Fruit fly (Drosophila melanogaster) whole organism, pupa: ENCODE results near the gene Muc18B.

ENCODE experiments used
- CG10348 ChIP-seq: fragments of 200-800 bp; sonication (Bioruptor generic); IDR thresholded peaks from 2 replicates; pipeline ENCODE4 v1.3.6; 2022; ENCODE audit warnings: missing biosample characterization, missing genetic modification characterization
- CG12605 ChIP-seq: fragments of 200-800 bp; sonication (Bioruptor generic); IDR thresholded peaks from 2 replicates; pipeline ENCODE4 v1.3.6; 2022; ENCODE audit warnings: missing biosample characterization, missing genetic modification characterization
- CG13204 ChIP-seq: fragments of 200-800 bp; sonication (Bioruptor generic); optimal IDR thresholded peaks from 2 replicates; lab custom pipeline; 2018; ENCODE audit warnings: missing biosample characterization, mild to moderate bottlenecking, missing genetic modification characterization, moderate library complexity
- CG14655 ChIP-seq: fragments of 200-800 bp; sonication (Bioruptor generic); optimal IDR thresholded peaks from 3 replicates; lab custom pipeline; 2017; ENCODE audit warnings: mild to moderate bottlenecking, missing biosample characterization, missing genetic modification reagents, missing genetic modification characterization
- CG15710 ChIP-seq: fragments of 200-800 bp; sonication (Bioruptor generic); optimal IDR thresholded peaks from 2 replicates; lab custom pipeline; 2018; ENCODE audit warnings: missing biosample characterization, mild to moderate bottlenecking, missing genetic modification characterization, moderate library complexity
- CG17806 ChIP-seq: fragments of 200-800 bp; sonication (Bioruptor generic); optimal IDR thresholded peaks from 2 replicates; lab custom pipeline; 2018; ENCODE audit warnings: missing biosample characterization, mild to moderate bottlenecking, missing genetic modification characterization, moderate library complexity
- CG32121 ChIP-seq: fragments of 200-800 bp; sonication (Bioruptor generic); IDR thresholded peaks from 2 replicates; pipeline ENCODE4 v1.3.6; 2022; ENCODE audit warnings: missing biosample characterization, missing genetic modification characterization
- CG34367 ChIP-seq: fragments of 200-800 bp; sonication (Bioruptor generic); optimal IDR thresholded peaks from 2 replicates; lab custom pipeline; 2018; ENCODE audit warnings: missing biosample characterization, mild to moderate bottlenecking, missing genetic modification characterization
- CG4496 ChIP-seq: fragments of 200-800 bp; sonication (Bioruptor generic); IDR thresholded peaks from 3 replicates; pipeline ENCODE4 v1.3.6; 2022; ENCODE audit warnings: missing biosample characterization, missing genetic modification characterization
- CG8159 ChIP-seq: fragments of 200-800 bp; sonication (Bioruptor generic); optimal IDR thresholded peaks from 3 replicates; lab custom pipeline; 2018; ENCODE audit warnings: missing biosample characterization, mild to moderate bottlenecking, missing genetic modification characterization, moderate library complexity
- CG8301 ChIP-seq: fragments of 200-800 bp; sonication (Bioruptor generic); optimal IDR thresholded peaks from 2 replicates; lab custom pipeline; 2018; ENCODE audit warnings: missing biosample characterization, mild to moderate bottlenecking, missing genetic modification characterization
- CG9948 ChIP-seq: fragments of 200-800 bp; sonication (Bioruptor generic); optimal IDR thresholded peaks from 2 replicates; lab custom pipeline; 2018; ENCODE audit warnings: missing biosample characterization, mild to moderate bottlenecking, missing genetic modification characterization, moderate library complexity
- D1 ChIP-seq: fragments of 200-800 bp; sonication (Bioruptor generic); optimal IDR thresholded peaks from 2 replicates; lab custom pipeline; 2018; ENCODE audit warnings: missing biosample characterization, mild to moderate bottlenecking, missing genetic modification characterization, moderate library complexity
- EcR ChIP-seq: fragments of 200-800 bp; sonication (Bioruptor generic); optimal IDR thresholded peaks from 3 replicates; lab custom pipeline; 2019; ENCODE audit warnings: missing biosample characterization, missing genetic modification characterization, mild to moderate bottlenecking, moderate library complexity, missing genetic modification reagents
- Ets98B ChIP-seq: fragments of 200-800 bp; sonication (Bioruptor generic); IDR thresholded peaks from 2 replicates; pipeline ENCODE4 v1.3.6; 2022; ENCODE audit warnings: missing biosample characterization, missing genetic modification characterization
- Pif1A ChIP-seq: fragments of 200-800 bp; sonication (Bioruptor generic); optimal IDR thresholded peaks from 3 replicates; lab custom pipeline; 2016; ENCODE audit warnings: missing biosample characterization, missing genetic modification characterization
- Pif1B ChIP-seq: fragments of 200-800 bp; sonication (Bioruptor generic); optimal IDR thresholded peaks from 3 replicates; lab custom pipeline; 2016; ENCODE audit warnings: missing biosample characterization, missing genetic modification characterization
- Snoo ChIP-seq: fragments of 200-800 bp; sonication (Bioruptor generic); optimal IDR thresholded peaks from 3 replicates; lab custom pipeline; 2017; ENCODE audit warnings: missing biosample characterization, mild to moderate bottlenecking, missing genetic modification characterization, inconsistent platforms
- fd96Ca ChIP-seq: fragments of 200-800 bp; sonication (Bioruptor generic); IDR thresholded peaks from 3 replicates; pipeline ENCODE4 v1.3.6; 2022; ENCODE audit warnings: missing biosample characterization, missing genetic modification characterization
- gl ChIP-seq: fragments of 200-800 bp; sonication (Bioruptor generic); optimal IDR thresholded peaks from 2 replicates; lab custom pipeline; 2018; ENCODE audit warnings: missing biosample characterization, mild to moderate bottlenecking, missing genetic modification characterization
- rn ChIP-seq: fragments of 200-800 bp; sonication (Bioruptor generic); IDR thresholded peaks from 2 replicates; pipeline ENCODE4 v1.3.6; 2022; ENCODE audit warnings: missing biosample characterization, missing genetic modification characterization

Gene Muc18B

dm6 chrX:19171926-19172325 lies 43.4 kb upstream of the Muc18B start:
- TF ChIP-seq D1 (tag; lab: Kevin White, UChicago), result no peak
- TF ChIP-seq EcR (GFP tag; lab: Kevin White, UChicago), result peak; percentile 5

DNA sequence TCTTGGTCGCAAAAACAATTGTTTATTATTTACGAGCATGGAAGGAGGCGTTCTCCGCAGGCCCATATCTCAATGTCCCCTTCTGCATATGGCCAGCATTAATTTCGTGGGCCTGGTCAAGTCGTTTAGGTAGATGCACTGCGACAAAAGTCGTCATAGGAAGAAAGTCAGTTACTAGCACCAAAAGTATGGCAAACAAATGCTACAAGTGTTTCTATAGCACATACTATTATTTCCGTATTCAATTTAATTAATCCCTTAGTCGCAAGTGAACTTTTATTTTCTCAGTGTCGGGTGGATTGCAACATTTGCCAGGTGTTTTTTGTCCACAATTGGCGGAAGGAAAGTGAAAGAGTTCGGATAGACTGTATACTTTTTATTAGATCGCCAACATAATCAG lies 42.4 kb upstream of the Muc18B start:
- TF ChIP-seq CG12605 (GFP tag; lab: Robert Waterston, UW) (peak; percentile 33; the same call in 1 of the 2 replicates), CG4496 (GFP tag; lab: Robert Waterston, UW) (peak; percentile 66), CG8301 (tag; lab: Kevin White, UChicago) (peak; percentile 38), CG10348 (no peak), CG34367 (peak; percentile 61), CG17806 (tag; lab: Kevin White, UChicago) (peak; percentile 71), Ets98B (GFP tag; lab: Robert Waterston, UW) (peak; percentile 41), Snoo (no peak), fd96Ca (GFP tag; lab: Robert Waterston, UW) (peak; percentile 77), CG15710 (tag; lab: Kevin White, UChicago) (peak; percentile 50), CG13204 (GFP tag; lab: Kevin White, UChicago) (no peak), CG32121 (GFP tag; lab: Robert Waterston, UW) (peak; percentile 23; the same call in 1 of the 2 replicates), rn (GFP tag; lab: Robert Waterston, UW) (peak; percentile 36; the same call in 1 of the 2 replicates), Pif1A (peak; percentile 51), gl (tag; lab: Kevin White, UChicago) (peak; percentile 36), Pif1B (GFP tag; lab: Kevin White, UChicago) (peak; percentile 37), D1 (tag; lab: Kevin White, UChicago) (no peak), CG8159 (peak; percentile 67), CG9948 (tag; lab: Kevin White, UChicago) (peak; percentile 58), EcR (GFP tag; lab: Kevin White, UChicago) (no peak), CG14655 (GFP tag; lab: Kevin White, UChicago) (peak; percentile 70)
- TF ChIP-seq, all 21 proteins: peak for 16

DNA sequence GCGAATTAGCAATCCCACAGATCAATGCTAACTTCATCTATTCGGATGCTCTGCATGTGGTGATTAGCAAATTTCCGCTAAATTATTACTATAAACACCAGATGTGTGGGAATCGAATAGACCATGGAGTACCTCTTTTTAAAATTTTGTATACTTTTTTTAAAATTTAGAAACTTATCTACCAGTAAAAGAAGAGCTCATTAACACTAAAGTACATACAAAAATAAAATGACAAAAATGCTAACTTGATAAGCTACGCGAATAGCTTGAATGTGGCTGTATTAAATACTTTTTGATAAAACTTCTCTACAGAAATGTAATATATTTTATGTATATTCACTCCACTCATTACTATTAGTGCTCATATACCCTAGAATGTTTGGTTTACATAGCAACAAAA lies 41.2 kb upstream of the Muc18B start:
- TF ChIP-seq EcR (GFP tag; lab: Kevin White, UChicago), result no peak
- no peak for TF ChIP-seq CG13204 (GFP tag; lab: Kevin White, UChicago)
- TF ChIP-seq CG9948 (tag; lab: Kevin White, UChicago), result no peak
- TF ChIP-seq CG4496 (GFP tag; lab: Robert Waterston, UW), result no peak
- TF ChIP-seq CG10348, result no peak
- no peak for TF ChIP-seq Snoo
- TF ChIP-seq Pif1A, result no peak
- TF ChIP-seq CG14655 (GFP tag; lab: Kevin White, UChicago), result no peak
- no peak for TF ChIP-seq Pif1B (GFP tag; lab: Kevin White, UChicago)
- TF ChIP-seq D1 (tag; lab: Kevin White, UChicago), result no peak
- no peak for TF ChIP-seq CG12605 (GFP tag; lab: Robert Waterston, UW)
- TF ChIP-seq Ets98B (GFP tag; lab: Robert Waterston, UW), result no peak
- no peak for TF ChIP-seq fd96Ca (GFP tag; lab: Robert Waterston, UW)

DNA sequence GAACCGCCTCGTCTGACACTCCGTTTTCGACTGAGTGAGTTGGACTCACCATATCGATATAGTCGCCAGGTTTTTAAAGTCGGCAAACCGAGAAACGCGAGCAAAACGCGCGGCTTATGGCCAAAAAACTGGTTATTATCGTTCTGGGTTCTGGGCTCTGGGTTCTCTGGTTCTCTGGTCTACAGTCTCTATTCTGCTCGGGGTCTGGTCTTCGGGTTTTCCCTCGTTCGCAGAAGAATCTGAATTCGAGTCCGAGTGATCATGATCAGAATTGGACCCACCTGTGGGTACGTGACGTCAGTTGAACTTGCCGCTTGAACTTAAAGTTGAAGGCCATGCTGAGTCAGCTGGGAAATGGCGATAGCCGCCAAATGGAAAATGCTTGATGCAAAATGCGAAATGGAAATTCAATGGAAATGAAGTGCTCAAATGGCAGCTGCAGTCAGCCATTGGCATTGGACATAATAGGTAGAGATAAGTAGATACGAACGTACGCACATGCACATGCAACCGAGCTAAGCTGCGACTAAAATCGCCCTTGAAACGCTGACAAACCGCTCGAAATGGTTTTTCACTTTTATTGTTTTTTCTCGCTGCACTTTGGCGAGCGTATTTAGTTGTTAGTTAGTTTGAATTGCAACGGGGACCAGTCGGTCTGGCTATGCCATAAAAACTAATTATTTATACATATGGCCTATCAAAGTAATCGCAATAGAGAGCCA lies 40.3 kb upstream of the Muc18B start, which contains the start of gene CG33939:
Gene CG33939 (minus strand): TSS at position 51 of the 722 bp plus-strand sequence.
- TF ChIP-seq Pif1A (no peak), CG4496 (GFP tag; lab: Robert Waterston, UW) (peak; percentile 34; the same call in 1 of the 3 replicates), CG8159 (no peak), EcR (GFP tag; lab: Kevin White, UChicago) (peak; percentile 95), gl (tag; lab: Kevin White, UChicago) (no peak), Pif1B (GFP tag; lab: Kevin White, UChicago) (no peak), CG12605 (GFP tag; lab: Robert Waterston, UW) (no peak)

dm6 chrX:19179696-19180255 lies 35.5 kb upstream of the Muc18B start, which contains the start of the genes CG7556 and CG7453:
CG7556 (minus strand) TSS chrX:19179830.
CG7453 (plus strand) TSS chrX:19180173.
- TF ChIP-seq fd96Ca (GFP tag; lab: Robert Waterston, UW) (0 out of 3 replicates have a peak, but pooled peaks have one; percentile 45), Pif1A (no peak), gl (tag; lab: Kevin White, UChicago) (no peak), CG15710 (tag; lab: Kevin White, UChicago) (peak; percentile 67), Pif1B (GFP tag; lab: Kevin White, UChicago) (no peak), Snoo (peak; percentile 51), CG9948 (tag; lab: Kevin White, UChicago) (peak; percentile 59), EcR (GFP tag; lab: Kevin White, UChicago) (no peak), Ets98B (GFP tag; lab: Robert Waterston, UW) (0 out of 2 replicates have a peak, but pooled peaks have one; percentile 28), CG17806 (tag; lab: Kevin White, UChicago) (peak; percentile 59), CG12605 (GFP tag; lab: Robert Waterston, UW) (no peak), CG10348 (no peak), CG14655 (GFP tag; lab: Kevin White, UChicago) (peak; percentile 69), CG34367 (peak; percentile 64), CG13204 (GFP tag; lab: Kevin White, UChicago) (no peak), CG4496 (GFP tag; lab: Robert Waterston, UW) (peak; percentile 40; the same call in 1 of the 3 replicates), CG32121 (GFP tag; lab: Robert Waterston, UW) (peak; percentile 37; the same call in 1 of the 2 replicates), CG8159 (peak; percentile 74), D1 (tag; lab: Kevin White, UChicago) (no peak), rn (GFP tag; lab: Robert Waterston, UW) (no peak), CG8301 (tag; lab: Kevin White, UChicago) (peak; percentile 48)
- TF ChIP-seq, all 21 proteins: peak for 12
